Fruit fly (Drosophila melanogaster) whole organism, embryonic: ENCODE data around the gene Mkk4.

Experiments used
- Atf-2 ChIP-seq: fragments of 200-800 bp; sonication (Bioruptor generic); optimal IDR thresholded peaks from 2 replicates; lab custom pipeline; 2016; ENCODE audit warnings: missing biosample characterization, missing genetic modification characterization
- Blimp-1 ChIP-seq: fragments of 200-800 bp; sonication (Bioruptor generic); optimal IDR thresholded peaks from 3 replicates; lab custom pipeline; 2018; ENCODE audit warnings: missing biosample characterization, missing genetic modification characterization, mild to moderate bottlenecking, moderate library complexity, missing genetic modification reagents
- CG10267 ChIP-seq: fragments of 200-800 bp; sonication (Bioruptor generic); optimal IDR thresholded peaks from 2 replicates; lab custom pipeline; 2018; ENCODE audit warnings: missing biosample characterization, mild to moderate bottlenecking, missing genetic modification characterization, moderate library complexity
- CG11696 ChIP-seq: fragments of 200-800 bp; sonication (Bioruptor generic); IDR thresholded peaks from 2 replicates; pipeline ENCODE4 v1.3.6; 2022; ENCODE audit warnings: missing biosample characterization, missing genetic modification characterization
- CG12769 ChIP-seq: fragments of 200-800 bp; sonication (Bioruptor generic); optimal IDR thresholded peaks from 2 replicates; lab custom pipeline; 2019; ENCODE audit warnings: missing biosample characterization, mild to moderate bottlenecking, missing genetic modification characterization, moderate library complexity
- CG14441 ChIP-seq: fragments of 200-800 bp; sonication (Bioruptor generic); IDR thresholded peaks from 2 replicates; pipeline ENCODE4 v1.3.6; 2022; ENCODE audit warnings: missing biosample characterization, missing genetic modification characterization
- CG15269 ChIP-seq: fragments of 200-800 bp; sonication (Bioruptor generic); optimal IDR thresholded peaks from 2 replicates; lab custom pipeline; 2018; ENCODE audit warnings: missing biosample characterization, mild to moderate bottlenecking, missing genetic modification characterization, moderate library complexity
- CG15479 ChIP-seq: fragments of 200-800 bp; sonication (Bioruptor generic); optimal IDR thresholded peaks from 3 replicates; lab custom pipeline; 2019; ENCODE audit warnings: missing biosample characterization, mild to moderate bottlenecking, missing genetic modification characterization, moderate library complexity
- CG1603 ChIP-seq: fragments of 200-800 bp; sonication (Bioruptor generic); optimal IDR thresholded peaks from 2 replicates; lab custom pipeline; 2019; ENCODE audit warnings: missing biosample characterization, mild to moderate bottlenecking, missing genetic modification characterization, moderate library complexity
- CG17328 ChIP-seq: fragments of 200-800 bp; sonication (Bioruptor generic); IDR thresholded peaks from 2 replicates; pipeline ENCODE4 v1.3.6; 2022; ENCODE audit warnings: missing biosample characterization, missing genetic modification characterization
- CG17612 ChIP-seq: fragments of 200-800 bp; sonication (Bioruptor generic); IDR thresholded peaks from 2 replicates; pipeline ENCODE4 v1.3.6; 2022; ENCODE audit warnings: missing biosample characterization, missing genetic modification characterization
- CG17829 ChIP-seq: fragments of 200-800 bp; optimal IDR thresholded peaks from 2 replicates; lab custom pipeline; 2019; ENCODE audit warnings: missing biosample characterization, mild to moderate bottlenecking, missing genetic modification characterization, moderate library complexity
- CG18599 ChIP-seq: fragments of 200-800 bp; sonication (Bioruptor generic); optimal IDR thresholded peaks from 3 replicates; lab custom pipeline; 2017; ENCODE audit warnings: missing biosample characterization, missing genetic modification characterization, mild to moderate bottlenecking, moderate library complexity, missing genetic modification reagents
- CG34376 ChIP-seq: fragments of 200-800 bp; sonication (Bioruptor generic); optimal IDR thresholded peaks from 2 replicates; lab custom pipeline; 2018; ENCODE audit warnings: missing biosample characterization, mild to moderate bottlenecking, missing genetic modification characterization
- CG3995 ChIP-seq: fragments of 200-800 bp; sonication (Bioruptor generic); optimal IDR thresholded peaks from 3 replicates; lab custom pipeline; 2016; ENCODE audit warnings: missing biosample characterization, missing genetic modification characterization
- CG5180 ChIP-seq: fragments of 200-800 bp; sonication (Bioruptor generic); optimal IDR thresholded peaks from 3 replicates; lab custom pipeline; 2017; ENCODE audit warnings: missing biosample characterization, missing genetic modification characterization, mild to moderate bottlenecking, moderate library complexity, missing genetic modification reagents
- CG6272 ChIP-seq: fragments of 200-800 bp; sonication (Bioruptor generic); IDR thresholded peaks from 2 replicates; pipeline ENCODE4 v1.3.6; 2022; ENCODE audit warnings: missing biosample characterization, missing genetic modification characterization
- CG7271 ChIP-seq: fragments of 200-800 bp; sonication (Bioruptor generic); optimal IDR thresholded peaks from 2 replicates; lab custom pipeline; 2018; ENCODE audit warnings: missing biosample characterization, mild to moderate bottlenecking, missing genetic modification characterization, moderate library complexity
- CG7786 ChIP-seq: fragments of 200-800 bp; sonication (Bioruptor generic); optimal IDR thresholded peaks from 2 replicates; lab custom pipeline; 2016; ENCODE audit warnings: missing biosample characterization, missing genetic modification characterization
- CG7928 ChIP-seq: fragments of 200-800 bp; sonication (Bioruptor generic); optimal IDR thresholded peaks from 2 replicates; lab custom pipeline; 2017; ENCODE audit warnings: missing biosample characterization, mild to moderate bottlenecking, missing genetic modification characterization
- CG7987 ChIP-seq: fragments of 200-800 bp; sonication (Bioruptor generic); optimal IDR thresholded peaks from 2 replicates; lab custom pipeline; 2018; ENCODE audit warnings: missing biosample characterization, mild to moderate bottlenecking, missing genetic modification characterization, moderate library complexity
- CG8089 ChIP-seq: fragments of 200-800 bp; sonication (Bioruptor generic); optimal IDR thresholded peaks from 3 replicates; lab custom pipeline; 2016; ENCODE audit warnings: missing biosample characterization, missing genetic modification characterization
- CG8359 ChIP-seq: fragments of 200-800 bp; sonication (Bioruptor generic); optimal IDR thresholded peaks from 2 replicates; lab custom pipeline; 2017; ENCODE audit warnings: missing biosample characterization, mild to moderate bottlenecking, missing genetic modification characterization, borderline replicate concordance
- CG9437 ChIP-seq: fragments of 200-800 bp; sonication (Bioruptor generic); optimal IDR thresholded peaks from 2 replicates; lab custom pipeline; 2018; ENCODE audit warnings: missing biosample characterization, mild to moderate bottlenecking, missing genetic modification characterization
- CkIIα-i1 ChIP-seq: fragments of 200-800 bp; sonication (Bioruptor generic); IDR thresholded peaks from 2 replicates; pipeline ENCODE4 v1.3.6; 2022; ENCODE audit warnings: missing biosample characterization, missing genetic modification characterization
- CoRest ChIP-seq: fragments of 200-800 bp; sonication (Bioruptor generic); optimal IDR thresholded peaks from 3 replicates; lab custom pipeline; 2018; ENCODE audit warnings: missing biosample characterization, mild to moderate bottlenecking, missing genetic modification characterization, moderate library complexity
- HLH54F ChIP-seq: fragments of 200-800 bp; sonication (Bioruptor generic); optimal IDR thresholded peaks from 3 replicates; lab custom pipeline; 2016; ENCODE audit warnings: missing biosample characterization, missing genetic modification characterization
- Hr39 ChIP-seq: fragments of >200 bp; optimal IDR thresholded peaks from 2 replicates; lab custom pipeline; 2017
- Med ChIP-seq: fragments of 200-800 bp; sonication (Bioruptor generic); peaks from one replicate; lab custom pipeline; 2016; ENCODE audit warnings: missing biosample characterization, missing genetic modification characterization, mild to moderate bottlenecking, inconsistent platforms, moderate library complexity
- Taf1 ChIP-seq: fragments of 200-800 bp; sonication (Bioruptor generic); IDR thresholded peaks from 2 replicates; pipeline ENCODE4 v1.3.6; 2022; ENCODE audit warnings: missing biosample characterization, missing genetic modification characterization
- Trl ChIP-seq, 3 experiments: fragments of >200 bp in 2 of 3; fragments of 200-800 bp in 1 of 3; sonication (Bioruptor generic) in 1 of 3; optimal IDR thresholded peaks; 2 replicates in 1 of 3; 3 replicates in 2 of 3; lab custom pipeline; 2016 to 2017; ENCODE audit warnings: missing biosample characterization in 1 of 3, missing genetic modification characterization in 1 of 3
- ac ChIP-seq: fragments of 200-800 bp; sonication (Bioruptor generic); optimal IDR thresholded peaks from 3 replicates; lab custom pipeline; 2017; ENCODE audit warnings: missing biosample characterization, mild to moderate bottlenecking, missing genetic modification characterization
- ash1 ChIP-seq: fragments of 200-800 bp; sonication (Bioruptor generic); optimal IDR thresholded peaks from 2 replicates; lab custom pipeline; 2018; ENCODE audit warnings: missing biosample characterization, mild to moderate bottlenecking, missing genetic modification characterization
- crp ChIP-seq, 2 experiments: fragments of 200-800 bp; sonication (Bioruptor generic); optimal IDR thresholded peaks; 2 replicates in 1 of 2; 3 replicates in 1 of 2; lab custom pipeline; 2017; ENCODE audit warnings: missing biosample characterization in 2 of 2, missing genetic modification characterization in 2 of 2, mild to moderate bottlenecking in 1 of 2, moderate library complexity in 1 of 2
- dpn ChIP-seq, 2 experiments: fragments of 200-800 bp; sonication (Bioruptor generic); optimal IDR thresholded peaks; 3 replicates each; lab custom pipeline; 2016; ENCODE audit warnings: missing biosample characterization in 2 of 2, missing genetic modification characterization in 2 of 2
- gt ChIP-seq: fragments of 200-800 bp; sonication (Bioruptor generic); IDR thresholded peaks from 2 replicates; pipeline ENCODE4 v1.3.6; 2022; ENCODE audit warnings: missing biosample characterization, missing genetic modification characterization
- hb ChIP-seq: fragments of 200-800 bp; sonication (Bioruptor generic); IDR thresholded peaks from 3 replicates; pipeline ENCODE4 v1.3.6; 2022; ENCODE audit warnings: missing biosample characterization, missing genetic modification characterization; ENCODE audit not compliant: partially characterized antibody
- jigr1 ChIP-seq: fragments of 200-800 bp; sonication (Bioruptor generic); IDR thresholded peaks from 3 replicates; pipeline ENCODE4 v1.3.6; 2022; ENCODE audit warnings: missing biosample characterization, missing genetic modification characterization
- onecut ChIP-seq: fragments of 200-800 bp; sonication (Bioruptor generic); IDR thresholded peaks from 2 replicates; pipeline ENCODE4 v1.3.6; 2022; ENCODE audit warnings: missing biosample characterization, missing genetic modification characterization
- otp ChIP-seq: fragments of 200-800 bp; sonication (Bioruptor generic); IDR thresholded peaks from 3 replicates; pipeline ENCODE4, ENCODE4 v1.3.6; 2022; ENCODE audit warnings: missing biosample characterization, missing genetic modification characterization
- pb ChIP-seq: fragments of 200-800 bp; sonication (Bioruptor generic); optimal IDR thresholded peaks from 3 replicates; lab custom pipeline; 2016; ENCODE audit warnings: missing biosample characterization, missing genetic modification characterization
- pros ChIP-seq: fragments of 200-800 bp; sonication (Bioruptor generic); optimal IDR thresholded peaks from 3 replicates; lab custom pipeline; 2019; ENCODE audit warnings: missing biosample characterization, mild to moderate bottlenecking, missing genetic modification characterization, moderate library complexity
- scrt ChIP-seq: fragments of 200-800 bp; sonication (Bioruptor generic); optimal IDR thresholded peaks from 2 replicates; lab custom pipeline; 2018; ENCODE audit warnings: missing biosample characterization, mild to moderate bottlenecking, missing genetic modification characterization, moderate library complexity
- slp2 ChIP-seq: fragments of 200-800 bp; sonication (Bioruptor generic); optimal IDR thresholded peaks from 2 replicates; lab custom pipeline; 2016; ENCODE audit warnings: missing biosample characterization, missing genetic modification characterization
- tll ChIP-seq, 2 experiments: fragments of 200-800 bp in 1 of 2; fragments of >200 bp in 1 of 2; sonication (Bioruptor generic) in 1 of 2; optimal IDR thresholded peaks; 2 replicates each; lab custom pipeline; 2017 to 2019; ENCODE audit warnings: missing biosample characterization in 2 of 2, missing genetic modification characterization in 2 of 2, mild to moderate bottlenecking in 1 of 2, moderate library complexity in 1 of 2
- vvl ChIP-seq: fragments of 200-800 bp; sonication (Bioruptor generic); IDR thresholded peaks from 2 replicates; pipeline ENCODE4 v1.3.6; 2022; ENCODE audit warnings: missing biosample characterization, missing genetic modification characterization
- wek ChIP-seq: fragments of 200-800 bp; sonication (Bioruptor generic); optimal IDR thresholded peaks from 3 replicates; lab custom pipeline; 2018; ENCODE audit warnings: missing biosample characterization, mild to moderate bottlenecking, missing genetic modification characterization, moderate library complexity
- zen2 ChIP-seq: fragments of 200-800 bp; sonication (Bioruptor generic); IDR thresholded peaks from 3 replicates; pipeline ENCODE4 v1.3.6; 2022; ENCODE audit warnings: missing biosample characterization, missing genetic modification characterization; ENCODE audit not compliant: partially characterized antibody

The Mkk4 gene

DNA sequence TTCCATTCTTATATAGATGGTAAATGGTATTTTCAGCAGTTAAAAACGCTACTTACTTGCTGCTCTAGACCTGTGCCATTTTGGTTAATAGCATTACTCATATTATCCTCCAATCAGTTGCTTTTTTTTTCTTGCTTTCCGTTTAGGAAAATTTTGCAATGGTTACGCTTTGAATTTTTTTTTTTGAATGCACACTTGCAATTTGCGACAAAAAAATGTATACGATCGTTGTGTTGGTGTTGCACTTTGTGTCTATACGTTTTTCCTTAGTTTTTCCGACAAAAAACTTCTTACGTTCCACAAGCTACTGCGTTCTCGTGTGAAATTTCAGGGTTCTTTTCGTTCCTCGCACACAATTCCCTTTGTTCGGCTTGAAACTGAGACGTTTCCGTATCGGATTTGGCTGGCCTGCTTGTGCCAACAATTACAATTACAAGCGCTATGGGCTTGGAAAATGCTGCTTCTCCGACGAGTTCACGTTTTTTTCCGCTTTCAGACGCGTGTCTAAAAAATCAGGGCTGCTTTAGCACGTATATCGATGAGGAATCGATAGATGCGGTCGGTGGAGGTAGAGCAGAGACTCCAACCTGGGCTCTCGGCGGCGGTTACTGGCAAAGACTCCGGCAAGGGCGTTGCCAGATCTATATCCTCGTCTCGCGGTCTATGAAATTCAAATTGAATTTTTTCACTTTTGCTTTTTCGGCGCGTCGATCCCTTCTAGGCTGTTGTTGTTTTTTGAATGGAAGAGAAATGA is 9.5 kb upstream of the Mkk4 start (continued):
- no peak for TF ChIP-seq CG5180 (GFP tag; lab: Kevin White, UChicago)
- TF ChIP-seq Med (GFP tag; lab: Kevin White, UChicago), result peak; percentile 98
- no peak for TF ChIP-seq Hr39 (lab: Kevin White, UChicago)
- TF ChIP-seq Trl (optimal IDR thresholded peaks at IDR 0.05; lab: Kevin White, UChicago), result no peak
- TF ChIP-seq Trl (GFP tag; optimal IDR thresholded peaks at IDR 0.05; lab: Kevin White, UChicago), result peak; percentile 49
- peak; percentile 75 for TF ChIP-seq CG10267
- TF ChIP-seq CG15479, result peak; percentile 67
- no peak for TF ChIP-seq ash1 (GFP tag; lab: Kevin White, UChicago)
- TF ChIP-seq CG1603 (tag; lab: Kevin White, UChicago), result peak; percentile 94
- peak; percentile 89 for TF ChIP-seq CG9437 (GFP tag; lab: Kevin White, UChicago)
- TF ChIP-seq CoRest, result peak; percentile 60
- peak; percentile 60 for TF ChIP-seq dpn (GFP tag; optimal IDR thresholded peaks at IDR 0.05; lab: Kevin White, UChicago)
- TF ChIP-seq CG18599, result no peak
- no peak for TF ChIP-seq Taf1 (GFP tag; lab: Robert Waterston, UW)
- TF ChIP-seq CG17328 (GFP tag; lab: Robert Waterston, UW), result peak; percentile 60
- TF ChIP-seq CG14441 (GFP tag; lab: Robert Waterston, UW), result no peak
- TF ChIP-seq CG11696, result no peak
- no peak; the same call in 2 of the 3 replicates for TF ChIP-seq otp (GFP tag; lab: Robert Waterston, UW)
- no peak for TF ChIP-seq CG8359 (GFP tag; lab: Kevin White, UChicago)
- TF ChIP-seq CG7928, result peak; percentile 87
- peak; percentile 35 for TF ChIP-seq pros (GFP tag; lab: Kevin White, UChicago)
- no peak for TF ChIP-seq CG17612 (GFP tag; lab: Robert Waterston, UW)
- peak; percentile 54 for TF ChIP-seq onecut (GFP tag; lab: Robert Waterston, UW)
- TF ChIP-seq CG7987 (GFP tag; lab: Kevin White, UChicago), result peak; percentile 93
- peak; percentile 86 for TF ChIP-seq Blimp-1 (GFP tag; lab: Kevin White, UChicago)
- no peak for TF ChIP-seq gt
- peak; percentile 68; the same call in 2 of the 3 replicates for TF ChIP-seq zen2 (GFP tag; lab: Robert Waterston, UW)
- TF ChIP-seq CG34376, result peak; percentile 57
- TF ChIP-seq crp (GFP tag; optimal IDR thresholded peaks at IDR 0.05; lab: Kevin White, UChicago), result peak in 1 of 2 experiments; percentile 74
- TF ChIP-seq CG3995 (GFP tag; lab: Kevin White, UChicago), result peak; percentile 64
- TF ChIP-seq hb (GFP tag; lab: Robert Waterston, UW), result peak; percentile 94
- peak; percentile 12 for TF ChIP-seq HLH54F
- TF ChIP-seq CG12769 (tag; lab: Kevin White, UChicago), result peak; percentile 71
- TF ChIP-seq Atf-2 (GFP tag; lab: Kevin White, UChicago), result no peak
- no peak for TF ChIP-seq CG6272
- TF ChIP-seq slp2, result peak; percentile 0
- TF ChIP-seq CG7786 (GFP tag; lab: Kevin White, UChicago), result no peak
- TF ChIP-seq scrt (GFP tag; lab: Kevin White, UChicago), result peak; percentile 6
- peak in 1 of 2 experiments; percentile 20 for TF ChIP-seq tll (GFP tag; optimal IDR thresholded peaks at IDR 0.05; lab: Kevin White, UChicago)
- TF ChIP-seq wek (GFP tag; lab: Kevin White, UChicago), result no peak
- peak; percentile 71 for TF ChIP-seq vvl (GFP tag; lab: Robert Waterston, UW)
- TF ChIP-seq CG7271 (tag; lab: Kevin White, UChicago), result peak; percentile 66
- TF ChIP-seq CkIIα-i1 (GFP tag; lab: Robert Waterston, UW), result no peak
- TF ChIP-seq CG8089, result no peak
- TF ChIP-seq pb (GFP tag; lab: Kevin White, UChicago), result no peak
- TF ChIP-seq CG17829 (tag; lab: Kevin White, UChicago), result peak; percentile 80
- peak; percentile 37 for TF ChIP-seq CG15269 (tag; lab: Kevin White, UChicago)
- no peak for TF ChIP-seq ac (GFP tag; lab: Kevin White, UChicago)
- no peak for TF ChIP-seq jigr1 (GFP tag; lab: Robert Waterston, UW)
